Fruit fly (Drosophila melanogaster): ENCODE measurements around the gene CG1544.

The CG1544 gene

DNA sequence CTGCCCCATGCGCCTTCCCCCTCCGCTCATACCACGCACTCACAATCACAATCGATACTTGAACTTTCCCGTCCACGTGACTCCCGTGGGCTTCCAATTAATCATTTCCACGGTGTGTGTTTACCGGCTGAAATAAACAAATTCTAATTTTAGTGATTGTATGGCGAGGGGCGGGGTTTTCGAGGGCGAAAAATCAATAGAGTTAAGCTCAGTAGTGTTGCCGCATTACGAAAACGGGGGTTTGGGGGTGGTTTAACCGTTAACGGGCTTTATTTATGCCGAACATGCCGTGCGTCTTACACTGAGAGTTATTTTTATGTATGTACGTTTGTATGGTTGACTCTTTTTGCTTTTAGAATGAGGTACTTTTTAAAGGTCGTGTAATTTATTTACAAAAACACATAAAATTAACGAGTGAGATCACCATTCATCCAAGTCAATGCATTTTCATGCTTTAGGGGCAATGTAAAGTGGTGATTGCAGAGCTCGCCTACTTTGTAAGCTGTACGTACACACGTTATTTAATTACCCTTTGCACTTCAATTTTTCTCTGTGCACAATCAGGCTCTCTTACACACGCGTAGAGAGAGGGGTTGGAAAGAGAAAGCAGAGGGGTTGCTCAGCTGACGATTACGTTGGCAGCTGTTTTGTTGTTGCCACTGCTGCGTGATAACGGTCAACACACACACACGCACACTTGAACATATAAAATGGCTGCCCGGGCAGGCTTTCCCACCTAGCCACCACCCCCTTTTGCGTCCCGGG, 25.6 kb downstream of the CG1544 start (continued):
- TF ChIP-seq Eip74EF (GFP tag; optimal IDR thresholded peaks at IDR 0.05), result peak in 1 of 2 experiments; percentile 66
- TF ChIP-seq zfh2 (GFP tag; optimal IDR thresholded peaks at IDR 0.05), result peak; percentile 70
- TF ChIP-seq tin (GFP tag; optimal IDR thresholded peaks at IDR 0.05), result peak; percentile 73
- TF ChIP-seq Ptx1 (GFP tag; IDR thresholded peaks at IDR 0.05), result no peak
- TF ChIP-seq shn (GFP tag; optimal IDR thresholded peaks at IDR 0.05), result peak; percentile 85
- TF ChIP-seq BEAF-32 (GFP tag; optimal IDR thresholded peaks at IDR 0.05), result no peak
- peak; percentile 83 for TF ChIP-seq CG10979 (tag; optimal IDR thresholded peaks at IDR 0.05)
- TF ChIP-seq CG8478 (optimal IDR thresholded peaks at IDR 0.05), result no peak
- peak; percentile 68 for TF ChIP-seq CG8944 (GFP tag; optimal IDR thresholded peaks at IDR 0.05)
- peak; percentile 89 for TF ChIP-seq bab2 (GFP tag; optimal IDR thresholded peaks at IDR 0.05)
- TF ChIP-seq abd-A (tag; optimal IDR thresholded peaks at IDR 0.05), result no peak
- TF ChIP-seq CG8290 (GFP tag; optimal IDR thresholded peaks at IDR 0.05), result peak; percentile 57
- TF ChIP-seq CG8290 (tag; optimal IDR thresholded peaks at IDR 0.05), result peak in 1 of 2 experiments; percentile 81
- no peak for TF ChIP-seq ftz-f1 (GFP tag; optimal IDR thresholded peaks at IDR 0.05)
- TF ChIP-seq gfzf (GFP tag; optimal IDR thresholded peaks at IDR 0.05), result no peak
- TF ChIP-seq CG17912 (GFP tag; optimal IDR thresholded peaks at IDR 0.05), result peak; percentile 60
- TF ChIP-seq pros (GFP tag; optimal IDR thresholded peaks at IDR 0.05), result peak; percentile 63
- TF ChIP-seq ssp (GFP tag; IDR thresholded peaks at IDR 0.05), result no peak
- no peak for TF ChIP-seq CG10321 (GFP tag; IDR thresholded peaks at IDR 0.05)
- TF ChIP-seq gro (GFP tag; optimal IDR thresholded peaks at IDR 0.05), result peak; percentile 69
- no peak for TF ChIP-seq sr (GFP tag; IDR thresholded peaks at IDR 0.05)
- TF ChIP-seq CG7745 (tag; optimal IDR thresholded peaks at IDR 0.05), result no peak
- peak; percentile 90 for TF ChIP-seq CG12769 (tag; optimal IDR thresholded peaks at IDR 0.05)
- no peak for TF ChIP-seq ranshi (GFP tag; IDR thresholded peaks at IDR 0.05)
- TF ChIP-seq Nf-YB (GFP tag; optimal IDR thresholded peaks at IDR 0.05), result peak; percentile 66
- TF ChIP-seq CG11696 (GFP tag; IDR thresholded peaks at IDR 0.05), result no peak
- TF ChIP-seq nom (GFP tag; optimal IDR thresholded peaks at IDR 0.05), result no peak
- TF ChIP-seq CG2712 (tag; optimal IDR thresholded peaks at IDR 0.05), result peak; percentile 89
- no peak for TF ChIP-seq CG14014 (GFP tag; IDR thresholded peaks at IDR 0.05)
- peak; percentile 88 for TF ChIP-seq CG34376 (GFP tag; optimal IDR thresholded peaks at IDR 0.05)
- TF ChIP-seq CG11560 (tag; IDR thresholded peaks at IDR 0.05), result no peak
- peak; percentile 34 for TF ChIP-seq CG4328 (GFP tag; optimal IDR thresholded peaks at IDR 0.05)
- TF ChIP-seq CG3847 (GFP tag; IDR thresholded peaks at IDR 0.05), result no peak
- no peak for TF ChIP-seq Optix (GFP tag; IDR thresholded peaks at IDR 0.05)
- TF ChIP-seq CG14667 (GFP tag; IDR thresholded peaks at IDR 0.05), result no peak
- TF ChIP-seq CG3065 (GFP tag; optimal IDR thresholded peaks at IDR 0.05), result peak; percentile 71
- peak; percentile 2 for TF ChIP-seq hkb (optimal IDR thresholded peaks at IDR 0.05)
- TF ChIP-seq hkb (GFP tag; IDR thresholded peaks at IDR 0.05), result no peak
- peak; percentile 74 for TF ChIP-seq Asciz (GFP tag; optimal IDR thresholded peaks at IDR 0.05)
- TF ChIP-seq Camta (GFP tag; optimal IDR thresholded peaks at IDR 0.05), result peak; percentile 86
- TF ChIP-seq al (GFP tag; IDR thresholded peaks at IDR 0.05), result no peak
- peak; percentile 67 for TF ChIP-seq D19B (GFP tag; optimal IDR thresholded peaks at IDR 0.05)
- TF ChIP-seq unc-4 (GFP tag; IDR thresholded peaks at IDR 0.05; ENCODE audit: partially characterized antibody), result no peak
- TF ChIP-seq NK7.1 (GFP tag; optimal IDR thresholded peaks at IDR 0.05), result peak; percentile 74
- TF ChIP-seq CG15269 (tag; optimal IDR thresholded peaks at IDR 0.05), result peak; percentile 87
- TF ChIP-seq CG4617 (GFP tag; optimal IDR thresholded peaks at IDR 0.05; ENCODE audit: borderline replicate concordance), result peak; percentile 52
- TF ChIP-seq sens-2 (GFP tag; IDR thresholded peaks at IDR 0.05), result no peak
- TF ChIP-seq zen (tag; optimal IDR thresholded peaks at IDR 0.05), result peak; percentile 71
- peak; percentile 79 for TF ChIP-seq HLH54F (GFP tag; optimal IDR thresholded peaks at IDR 0.05)
- TF ChIP-seq z (GFP tag; IDR thresholded peaks at IDR 0.05), result no peak
- peak; percentile 88 for TF ChIP-seq CG10147 (GFP tag; optimal IDR thresholded peaks at IDR 0.05)
